Fruit fly (Drosophila melanogaster) Kc167 (cell line): ENCODE results near the gene CG8031.

Experiments
- Myc ChIP-seq: fragments of >200 bp; optimal IDR thresholded peaks from 2 replicates; lab custom pipeline; 2017; ENCODE audit warnings: missing external identifiers
- Sin3A ChIP-seq: fragments of >200 bp; optimal IDR thresholded peaks from 2 replicates; lab custom pipeline; 2018; ENCODE audit warnings: missing external identifiers
- h ChIP-seq: fragments of >200 bp; optimal IDR thresholded peaks from 3 replicates; lab custom pipeline; 2018; ENCODE audit warnings: missing external identifiers
- psq ChIP-seq: fragments of >200 bp; optimal IDR thresholded peaks from 2 replicates; lab custom pipeline; 2017; ENCODE audit warnings: missing external identifiers
- ttk ChIP-seq: sonication (Bioruptor generic); optimal IDR thresholded peaks from 2 replicates; lab custom pipeline; 2017; ENCODE audit warnings: missing external identifiers

DNA sequence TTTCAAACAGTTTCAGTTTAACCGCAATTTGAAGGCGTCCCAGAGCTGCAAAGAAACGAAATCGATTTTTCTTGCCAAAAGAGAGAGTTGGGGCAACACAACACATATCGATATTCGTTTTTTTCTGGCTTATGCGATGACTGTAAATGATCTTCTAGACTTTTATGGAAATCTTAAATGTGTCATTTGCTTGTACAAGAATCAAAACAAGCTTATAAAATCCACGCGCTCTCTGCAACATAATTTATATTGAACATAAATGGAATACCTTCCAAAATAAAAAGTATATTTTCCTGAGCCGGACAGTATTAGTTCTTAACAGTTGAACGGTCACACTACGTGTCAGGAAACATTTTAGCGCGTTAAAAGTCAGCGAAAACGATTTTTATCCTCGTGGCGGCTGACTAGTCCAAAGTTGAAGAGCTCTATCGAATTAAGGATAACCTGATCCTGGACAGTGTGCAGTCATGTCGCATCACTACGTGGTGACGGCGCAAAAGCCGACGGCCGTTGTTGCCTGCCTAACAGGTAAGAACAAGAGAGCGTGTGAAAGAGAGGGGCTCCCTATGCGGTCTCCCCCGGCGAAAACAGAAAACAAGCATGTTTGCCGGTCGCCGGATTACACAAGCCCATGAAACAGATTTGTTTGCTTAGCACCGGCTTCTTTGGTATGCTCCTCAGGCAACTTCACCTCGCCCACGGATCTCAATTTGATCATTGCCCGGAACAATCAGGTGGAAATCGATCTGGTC is 41.0 kb upstream of the CG8031 start, which contains the start of gene pic:
- TF ChIP-seq h (no peak), psq (lab: Kevin White, UChicago) (no peak), Myc (no peak), ttk (lab: Kevin White, UChicago) (no peak), Sin3A (lab: Kevin White, UChicago) (no peak)
